Worm (Caenorhabditis elegans) whole organism, late embryonic: ENCODE data around the gene F28H6.6.

ENCODE experiments used
- hlh-30 ChIP-seq: sonication (generic microtip); optimal IDR thresholded peaks from 2 replicates; lab custom pipeline; 2017; ENCODE audit warnings: antibody characterized with exemption, missing genetic modification characterization, missing compliant biosample characterization; ENCODE audit not compliant: insufficient read depth
- hlh-6 ChIP-seq: sonication (generic microtip); optimal IDR thresholded peaks from 2 replicates; lab custom pipeline; 2016; ENCODE audit warnings: missing genotype, missing genetic modification characterization, missing compliant biosample characterization
- tbx-2 ChIP-seq: sonication (generic microtip); optimal IDR thresholded peaks from 2 replicates; lab custom pipeline; 2016; ENCODE audit warnings: missing genetic modification characterization, missing compliant biosample characterization
- ttx-3 ChIP-seq: sonication (generic microtip); optimal IDR thresholded peaks from 2 replicates; lab custom pipeline; 2016; ENCODE audit warnings: missing genetic modification reagents, missing genetic modification characterization, missing compliant biosample characterization

- TF ChIP-seq hlh-6 (tag; lab: Kevin White, UChicago) (no peak), tbx-2 (no peak), ttx-3 (tag; lab: Kevin White, UChicago) (no peak), hlh-30 (tag; lab: Kevin White, UChicago) (no peak)
Observed at ce11 chrX:14156913-14157312, 31.2 kb upstream of the F28H6.6 start, which contains the start of gene ceh-90.
